Worm (Caenorhabditis elegans): ENCODE results near the gene F28C6.5.

F28C6.5 gene

ce11 chrII:8602337-8602944 is 3.1 kb downstream of the F28C6.5 start, which contains the start of the genes cpf-1 and rpl-26 (continued):
- TF ChIP-seq unc-39 (tag; optimal IDR thresholded peaks at IDR 0.05) = no peak
- no peak for TF ChIP-seq attf-4 (tag; optimal IDR thresholded peaks at IDR 0.05)
- no peak for TF ChIP-seq gei-8 (GFP tag; optimal IDR thresholded peaks at IDR 0.05)
- TF ChIP-seq daf-16 (GFP tag; optimal IDR thresholded peaks at IDR 0.05) = no peak
- TF ChIP-seq daf-16 (tag; optimal IDR thresholded peaks at IDR 0.05) = no peak
- TF ChIP-seq nhr-11 (tag; optimal IDR thresholded peaks at IDR 0.05) = peak; percentile 23
- no peak for TF ChIP-seq zfp-2 (tag; optimal IDR thresholded peaks at IDR 0.05)
- no peak for TF ChIP-seq F44E2.7 (GFP tag; IDR thresholded peaks at IDR 0.05)
- peak; percentile 28 for TF ChIP-seq hlh-11 (tag; optimal IDR thresholded peaks at IDR 0.05)
- no peak for TF ChIP-seq lin-15B (tag; optimal IDR thresholded peaks at IDR 0.05)
- no peak for TF ChIP-seq ceh-32 (tag; optimal IDR thresholded peaks at IDR 0.05; ENCODE audit: poor library complexity)
- no peak for TF ChIP-seq jun-1 (tag; optimal IDR thresholded peaks at IDR 0.05)
- TF ChIP-seq nhr-10 (tag; optimal IDR thresholded peaks at IDR 0.05) = no peak
- TF ChIP-seq ZK546.5 (tag; optimal IDR thresholded peaks at IDR 0.05) = no peak
- TF ChIP-seq F26F4.8 (GFP tag; conservative IDR thresholded peaks at IDR 0.05) = no peak
- no peak for TF ChIP-seq Y5F2A.4 (GFP tag; optimal IDR thresholded peaks at IDR 0.05)
- no peak for TF ChIP-seq mxl-3 (GFP tag; optimal IDR thresholded peaks at IDR 0.05)
- TF ChIP-seq lin-29 (GFP tag; IDR thresholded peaks at IDR 0.05) = no peak
- no peak for TF ChIP-seq arid-1 (GFP tag; conservative IDR thresholded peaks at IDR 0.05)
- TF ChIP-seq lin-38 (GFP tag; IDR thresholded peaks at IDR 0.05) = peak; percentile 63
- peak; percentile 70 for TF ChIP-seq dpl-1 (GFP tag; optimal IDR thresholded peaks at IDR 0.05)
- peak; percentile 32 for TF ChIP-seq rbr-2 (tag; optimal IDR thresholded peaks at IDR 0.05)
- TF ChIP-seq snpc-1.2 (GFP tag; IDR thresholded peaks at IDR 0.05) = no peak
- TF ChIP-seq R02D3.7 (tag; optimal IDR thresholded peaks at IDR 0.05) = no peak
- no peak for TF ChIP-seq php-3 (GFP tag; IDR thresholded peaks at IDR 0.05)
- TF ChIP-seq dmd-9 (GFP tag; IDR thresholded peaks at IDR 0.05) = no peak
- no peak for TF ChIP-seq madf-9 (GFP tag; conservative IDR thresholded peaks at IDR 0.05)
- no peak for TF ChIP-seq ceh-28 (tag; optimal IDR thresholded peaks at IDR 0.05)
- TF ChIP-seq mep-1 (tag; optimal IDR thresholded peaks at IDR 0.05) = no peak
- no peak for TF ChIP-seq zfp-3 (GFP tag; conservative IDR thresholded peaks at IDR 0.05)
- no peak for TF ChIP-seq nhr-76 (tag; optimal IDR thresholded peaks at IDR 0.05)
- TF ChIP-seq cey-2 (tag; optimal IDR thresholded peaks at IDR 0.05; ENCODE audit: borderline replicate concordance, insufficient read depth) = no peak
- no peak for TF ChIP-seq ceh-44 (GFP tag; IDR thresholded peaks at IDR 0.05)
- TF ChIP-seq hlh-30 (tag; optimal IDR thresholded peaks at IDR 0.05; ENCODE audit: insufficient read depth) = no peak
- no peak for TF ChIP-seq mxl-2 (GFP tag; conservative IDR thresholded peaks at IDR 0.05)
- TF ChIP-seq set-16 (GFP tag; IDR thresholded peaks at IDR 0.05) = no peak
- TF ChIP-seq pha-4 (GFP tag; IDR thresholded peaks at IDR 0.05) = no peak
- no peak for TF ChIP-seq pha-4 (tag; optimal IDR thresholded peaks at IDR 0.05)
- TF ChIP-seq Y75B8A.6 (GFP tag; IDR thresholded peaks at IDR 0.05) = no peak
- TF ChIP-seq snpc-4 (tag; optimal IDR thresholded peaks at IDR 0.05) = no peak
- no peak for TF ChIP-seq lir-3 (tag; optimal IDR thresholded peaks at IDR 0.05)
- TF ChIP-seq madf-5 (GFP tag; IDR thresholded peaks at IDR 0.05) = no peak
- no peak for TF ChIP-seq dmd-8 (GFP tag; IDR thresholded peaks at IDR 0.05)
- no peak for TF ChIP-seq tra-1 (GFP tag; IDR thresholded peaks at IDR 0.05)
- no peak for TF ChIP-seq tag-97 (GFP tag; IDR thresholded peaks at IDR 0.05)
- no peak for TF ChIP-seq aly-2 (tag; optimal IDR thresholded peaks at IDR 0.05)
- no peak for TF ChIP-seq F37D6.2 (tag; optimal IDR thresholded peaks at IDR 0.05)
- TF ChIP-seq nhr-28 (tag; optimal IDR thresholded peaks at IDR 0.05) = peak; percentile 78
- TF ChIP-seq nhr-102 (tag; optimal IDR thresholded peaks at IDR 0.05) = no peak
- 0 out of 2 replicates have a peak, but pooled peaks have one; percentile 11 for TF ChIP-seq T26A8.4 (GFP tag; IDR thresholded peaks at IDR 0.05)
- TF ChIP-seq lin-13 (GFP tag; optimal IDR thresholded peaks at IDR 0.05) = no peak
- TF ChIP-seq mdt-29 (GFP tag; IDR thresholded peaks at IDR 0.05) = no peak
